Worm (Caenorhabditis elegans): ENCODE measurements around the gene str-32.

Gene str-32

DNA sequence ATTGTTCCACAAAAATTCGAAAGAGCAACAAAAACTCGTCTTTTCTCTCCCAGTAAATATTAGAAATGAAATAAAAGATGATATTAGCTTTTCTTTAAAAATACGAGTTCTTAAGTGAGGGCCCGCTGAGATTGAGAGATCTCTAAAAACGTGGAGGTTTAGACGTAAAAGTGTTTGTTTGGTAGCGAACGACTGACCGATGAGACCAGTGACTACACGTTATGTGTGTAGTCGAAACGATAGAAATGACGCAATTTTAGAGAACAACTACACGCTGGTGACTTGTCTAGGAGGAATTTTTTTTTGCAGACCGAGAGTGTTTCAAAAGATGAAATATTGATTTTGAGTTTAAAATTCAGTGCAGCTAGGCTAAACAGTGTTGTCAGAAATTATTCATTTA lies 18.5 kb downstream of the str-32 start, which contains the start of gene C37H5.13:
Gene C37H5.13, minus strand, starts transcription at position 229 of the 400 bp plus-strand sequence.
- TF ChIP-seq hnd-1 (tag; optimal IDR thresholded peaks at IDR 0.05) (no peak), tra-4 (tag; optimal IDR thresholded peaks at IDR 0.05) (no peak), tbx-11 (GFP tag; IDR thresholded peaks at IDR 0.05) (no peak), sea-1 (GFP tag; conservative IDR thresholded peaks at IDR 0.05) (no peak), B0310.2 (tag; optimal IDR thresholded peaks at IDR 0.05) (no peak), scrt-1 (GFP tag; IDR thresholded peaks at IDR 0.05) (no peak), ceh-36 (tag; optimal IDR thresholded peaks at IDR 0.05) (no peak), hmbx-1 (tag; optimal IDR thresholded peaks at IDR 0.05) (no peak), aly-1 (tag; optimal IDR thresholded peaks at IDR 0.05) (no peak), hmg-4 (GFP tag; optimal IDR thresholded peaks at IDR 0.05) (no peak), pes-1 (GFP tag; IDR thresholded peaks at IDR 0.05) (no peak), F13C5.2 (tag; optimal IDR thresholded peaks at IDR 0.05) (no peak), ama-1 (optimal IDR thresholded peaks at IDR 0.05) (no peak), flt-1 (GFP tag; IDR thresholded peaks at IDR 0.05) (no peak), tbx-37 (GFP tag; conservative IDR thresholded peaks at IDR 0.05) (no peak), ets-7 (tag; optimal IDR thresholded peaks at IDR 0.05) (no peak), ceh-13 (GFP tag; optimal IDR thresholded peaks at IDR 0.05) (no peak)

DNA sequence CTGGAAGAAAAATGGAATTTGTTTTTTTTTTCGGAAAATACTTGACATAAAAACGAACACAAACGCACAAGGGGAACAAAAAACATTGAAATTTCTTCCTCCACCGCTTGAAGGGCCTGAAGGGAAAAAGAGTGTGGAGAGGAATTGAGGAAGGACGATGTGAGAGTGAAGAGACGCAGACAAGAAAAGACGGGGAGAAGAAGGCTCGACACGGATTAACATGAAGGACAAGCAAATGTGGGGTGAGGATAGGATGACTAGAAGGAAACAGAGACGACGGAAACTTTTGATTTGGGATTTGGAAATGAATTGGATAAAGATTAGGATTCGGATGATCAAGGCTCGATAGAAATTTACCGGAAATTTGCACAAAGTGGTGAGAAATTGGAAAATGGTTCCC lies 20.8 kb downstream of the str-32 start:
- no peak for TF ChIP-seq pes-1 (GFP tag; IDR thresholded peaks at IDR 0.05)
- TF ChIP-seq F13C5.2 (tag; optimal IDR thresholded peaks at IDR 0.05) = peak; percentile 41
- TF ChIP-seq tra-4 (tag; optimal IDR thresholded peaks at IDR 0.05) = no peak
- TF ChIP-seq hnd-1 (tag; optimal IDR thresholded peaks at IDR 0.05) = no peak
- TF ChIP-seq B0310.2 (tag; optimal IDR thresholded peaks at IDR 0.05) = no peak
- no peak for TF ChIP-seq ets-7 (tag; optimal IDR thresholded peaks at IDR 0.05)
- TF ChIP-seq ceh-36 (tag; optimal IDR thresholded peaks at IDR 0.05) = peak; percentile 1

DNA sequence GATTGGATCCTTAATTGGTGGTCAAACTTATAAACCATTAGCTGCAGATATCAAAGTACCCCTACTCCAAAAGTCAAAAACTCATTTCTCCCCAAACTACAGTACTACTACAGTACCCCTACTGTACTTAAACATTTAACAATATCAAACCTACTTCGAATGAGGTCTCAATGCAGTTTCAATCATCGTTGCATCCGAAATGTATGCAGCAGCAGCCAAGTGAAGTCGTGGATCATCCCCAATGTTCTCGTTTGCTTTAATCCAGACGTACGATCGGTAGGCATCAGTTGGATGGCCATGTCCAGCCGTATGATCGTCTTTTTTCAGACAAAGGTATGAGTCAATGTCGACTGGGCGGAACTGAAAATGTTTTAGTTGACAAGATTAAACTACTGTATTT lies 23.7 kb downstream of the str-32 start:
- TF ChIP-seq tra-4 (tag; optimal IDR thresholded peaks at IDR 0.05) = no peak
- no peak for TF ChIP-seq ceh-36 (tag; optimal IDR thresholded peaks at IDR 0.05)

DNA sequence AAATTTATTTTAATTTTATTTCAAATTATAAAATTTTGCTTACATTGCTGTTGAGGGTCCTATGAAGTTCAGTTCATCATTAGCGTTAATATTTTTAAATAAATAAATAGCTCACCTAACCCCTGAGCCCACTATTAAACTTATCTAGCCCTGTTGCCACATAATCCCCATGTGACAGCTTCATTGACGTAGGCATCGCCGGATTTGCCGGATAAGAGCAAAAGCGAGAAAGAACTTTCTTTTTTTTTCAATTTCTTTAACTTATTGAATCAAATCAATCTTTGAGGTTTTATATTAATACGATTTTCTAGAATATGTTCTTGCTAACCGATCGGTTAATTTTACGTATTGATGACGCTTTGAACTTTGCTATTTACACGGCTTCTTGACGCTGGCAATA lies 29.3 kb downstream of the str-32 start:
- TF ChIP-seq tbx-11 (GFP tag; IDR thresholded peaks at IDR 0.05) (no peak), sea-1 (GFP tag; conservative IDR thresholded peaks at IDR 0.05) (no peak), B0310.2 (tag; optimal IDR thresholded peaks at IDR 0.05) (no peak), ceh-36 (tag; optimal IDR thresholded peaks at IDR 0.05) (no peak), tbx-37 (GFP tag; conservative IDR thresholded peaks at IDR 0.05) (no peak), ceh-13 (GFP tag; optimal IDR thresholded peaks at IDR 0.05) (no peak), scrt-1 (GFP tag; IDR thresholded peaks at IDR 0.05) (no peak), hnd-1 (tag; optimal IDR thresholded peaks at IDR 0.05) (no peak)

DNA sequence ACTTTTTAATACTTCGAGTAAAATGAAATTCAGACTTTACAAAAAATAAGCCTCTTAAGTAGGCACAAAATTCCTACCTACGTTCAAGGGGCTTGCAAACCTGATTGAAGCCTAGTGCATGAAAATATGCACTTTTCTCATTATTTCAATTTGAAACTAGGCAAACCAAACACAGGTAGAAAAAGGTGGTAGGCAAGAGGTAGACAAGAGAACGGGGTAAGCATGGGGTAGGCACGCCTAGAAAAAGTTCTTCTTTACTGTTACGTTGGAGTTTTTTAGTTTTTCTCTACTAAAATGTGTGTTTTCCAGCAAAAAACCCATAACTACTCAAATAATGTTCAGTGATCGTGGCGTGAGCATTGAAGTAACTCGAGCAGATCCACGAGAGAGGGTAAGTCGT lies 30.1 kb downstream of the str-32 start, which contains the start of gene nex-4:
Gene nex-4, plus strand, starts transcription at position 301 of the 400 bp plus-strand sequence.
- TF ChIP-seq tra-4 (tag; optimal IDR thresholded peaks at IDR 0.05) = no peak
- TF ChIP-seq tbx-11 (GFP tag; IDR thresholded peaks at IDR 0.05) = no peak
- TF ChIP-seq ets-7 (tag; optimal IDR thresholded peaks at IDR 0.05) = no peak
- no peak for TF ChIP-seq hmg-4 (GFP tag; optimal IDR thresholded peaks at IDR 0.05)
- TF ChIP-seq F13C5.2 (tag; optimal IDR thresholded peaks at IDR 0.05) = no peak
- TF ChIP-seq sea-1 (GFP tag; conservative IDR thresholded peaks at IDR 0.05) = no peak
- TF ChIP-seq ceh-13 (GFP tag; optimal IDR thresholded peaks at IDR 0.05) = no peak
- no peak for TF ChIP-seq ama-1 (optimal IDR thresholded peaks at IDR 0.05)
- TF ChIP-seq scrt-1 (GFP tag; IDR thresholded peaks at IDR 0.05) = no peak
- no peak for TF ChIP-seq aly-1 (tag; optimal IDR thresholded peaks at IDR 0.05)
- TF ChIP-seq B0310.2 (tag; optimal IDR thresholded peaks at IDR 0.05) = no peak
- no peak for TF ChIP-seq flt-1 (GFP tag; IDR thresholded peaks at IDR 0.05)
- no peak for TF ChIP-seq pes-1 (GFP tag; IDR thresholded peaks at IDR 0.05)
- TF ChIP-seq hmbx-1 (tag; optimal IDR thresholded peaks at IDR 0.05) = no peak
- TF ChIP-seq ceh-36 (tag; optimal IDR thresholded peaks at IDR 0.05) = no peak
- no peak for TF ChIP-seq tbx-37 (GFP tag; conservative IDR thresholded peaks at IDR 0.05)

DNA sequence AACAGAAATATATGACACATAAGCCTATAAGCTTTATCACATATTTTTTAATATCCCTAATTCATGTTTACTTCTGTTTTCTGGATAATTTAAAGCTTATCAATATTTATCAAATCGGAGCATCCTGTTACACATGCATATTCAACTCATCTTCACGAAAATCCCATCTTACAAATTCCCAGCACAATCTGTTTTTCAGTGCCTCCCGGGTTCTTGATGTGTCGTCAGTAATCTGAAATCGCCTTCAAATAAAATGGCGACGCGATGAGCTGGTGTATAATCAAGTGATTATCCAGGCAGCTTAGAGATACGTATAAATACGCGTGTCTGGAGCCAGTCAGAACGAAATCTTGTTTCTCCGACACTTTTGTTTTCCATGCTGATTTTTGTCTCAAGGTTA lies 30.8 kb downstream of the str-32 start:
- TF ChIP-seq B0310.2 (tag; optimal IDR thresholded peaks at IDR 0.05) (no peak), hnd-1 (tag; optimal IDR thresholded peaks at IDR 0.05) (no peak), pes-1 (GFP tag; IDR thresholded peaks at IDR 0.05) (no peak), tbx-37 (GFP tag; conservative IDR thresholded peaks at IDR 0.05) (no peak), sea-1 (GFP tag; conservative IDR thresholded peaks at IDR 0.05) (no peak), scrt-1 (GFP tag; IDR thresholded peaks at IDR 0.05) (no peak), ceh-36 (tag; optimal IDR thresholded peaks at IDR 0.05) (no peak), aly-1 (tag; optimal IDR thresholded peaks at IDR 0.05) (no peak), tra-4 (tag; optimal IDR thresholded peaks at IDR 0.05) (no peak), ama-1 (optimal IDR thresholded peaks at IDR 0.05) (no peak), ceh-13 (GFP tag; optimal IDR thresholded peaks at IDR 0.05) (no peak)

DNA sequence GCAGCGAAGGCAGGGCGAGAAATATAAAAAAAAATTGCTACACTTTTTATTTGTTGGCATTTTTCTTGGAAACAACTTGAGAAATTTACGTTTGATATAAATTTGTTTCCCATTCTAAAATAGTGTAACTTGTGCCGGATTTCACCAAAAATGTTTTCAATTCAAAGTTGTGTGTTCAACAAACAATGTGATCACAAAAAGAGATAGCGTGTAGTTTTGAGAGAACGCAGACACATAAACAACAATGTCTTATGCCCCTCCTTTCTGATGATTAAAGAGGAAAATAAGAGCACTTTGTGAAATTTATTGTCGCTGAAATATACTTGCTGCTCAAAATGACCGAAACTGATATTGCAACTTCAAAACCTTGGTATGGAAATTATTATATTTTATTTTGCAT lies 33.9 kb downstream of the str-32 start, which contains the start of gene abhd-5.1:
Gene abhd-5.1, plus strand, starts transcription at position 230 of the 400 bp plus-strand sequence.
- TF ChIP-seq hnd-1 (tag; optimal IDR thresholded peaks at IDR 0.05) = no peak
- no peak for TF ChIP-seq ets-7 (tag; optimal IDR thresholded peaks at IDR 0.05)
- no peak for TF ChIP-seq flt-1 (GFP tag; IDR thresholded peaks at IDR 0.05)
- TF ChIP-seq aly-1 (tag; optimal IDR thresholded peaks at IDR 0.05) = no peak
- TF ChIP-seq tbx-11 (GFP tag; IDR thresholded peaks at IDR 0.05) = no peak
- no peak for TF ChIP-seq hmg-4 (GFP tag; optimal IDR thresholded peaks at IDR 0.05)
- no peak for TF ChIP-seq B0310.2 (tag; optimal IDR thresholded peaks at IDR 0.05)
- TF ChIP-seq tbx-37 (GFP tag; conservative IDR thresholded peaks at IDR 0.05) = no peak
- TF ChIP-seq tra-4 (tag; optimal IDR thresholded peaks at IDR 0.05) = no peak

DNA sequence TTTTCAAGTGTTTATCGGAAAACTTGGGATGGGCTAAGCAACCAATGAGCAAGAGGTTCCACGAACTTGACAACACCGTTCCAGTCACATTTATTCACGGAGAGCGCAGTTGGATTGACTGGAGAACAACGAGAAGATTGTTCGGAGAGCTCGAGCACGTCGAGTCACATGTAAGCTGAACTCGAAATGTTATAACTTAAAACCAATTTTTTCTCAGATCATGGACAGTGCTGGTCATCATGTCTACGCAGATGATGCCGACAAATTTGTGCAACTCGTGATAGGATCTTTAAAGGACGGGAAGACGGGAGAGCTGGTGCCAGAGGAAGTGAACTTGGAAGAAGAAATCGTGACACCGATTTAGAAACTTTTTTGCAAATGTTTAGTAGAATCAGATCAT lies 34.8 kb downstream of the str-32 start:
- TF ChIP-seq hnd-1 (tag; optimal IDR thresholded peaks at IDR 0.05) (no peak), ets-7 (tag; optimal IDR thresholded peaks at IDR 0.05) (no peak), aly-1 (tag; optimal IDR thresholded peaks at IDR 0.05) (no peak), hmbx-1 (tag; optimal IDR thresholded peaks at IDR 0.05) (no peak), sea-1 (GFP tag; conservative IDR thresholded peaks at IDR 0.05) (no peak), scrt-1 (GFP tag; IDR thresholded peaks at IDR 0.05) (no peak), tbx-11 (GFP tag; IDR thresholded peaks at IDR 0.05) (no peak), F13C5.2 (tag; optimal IDR thresholded peaks at IDR 0.05) (no peak), tbx-37 (GFP tag; conservative IDR thresholded peaks at IDR 0.05) (no peak), flt-1 (GFP tag; IDR thresholded peaks at IDR 0.05) (no peak)

Measured in whole organism, early embryonic.